Worm (Caenorhabditis elegans) whole organism, mixed stage, embryonic: Measurements from ENCODE around the gene ttr-22.

ENCODE experiments used
- mep-1 ChIP-seq: fragments of 150-350 bp; optimal IDR thresholded peaks from 2 replicates; lab custom pipeline; 2017; ENCODE audit warnings: missing biosample characterization, missing genetic modification reagents, missing genetic modification characterization, inconsistent platforms
- unc-62 ChIP-seq: fragments of 150-350 bp; optimal IDR thresholded peaks from 2 replicates; lab custom pipeline; 2014; ENCODE audit warnings: missing biosample characterization, missing genetic modification reagents, missing genetic modification characterization

ce11 chrV:12288577-12288976 lies 47.4 kb downstream of the ttr-22 start, which contains the start of gene rskd-1:
- TF ChIP-seq mep-1 (tag; lab: Kevin White, UChicago) (no peak), unc-62 (no peak)
